Fruit fly (Drosophila melanogaster): ENCODE data around the gene CG8353.

dm6 chr2L:8210468-8210867 lies 3.4 kb upstream of the CG8353 start:
- TF ChIP-seq tap (tag; optimal IDR thresholded peaks at IDR 0.05): no peak
- no peak for TF ChIP-seq CG12155 (GFP tag; optimal IDR thresholded peaks at IDR 0.05)
- no peak for TF ChIP-seq CG14050 (GFP tag; IDR thresholded peaks at IDR 0.05)
- TF ChIP-seq abd-A (tag; optimal IDR thresholded peaks at IDR 0.05): no peak
- no peak for TF ChIP-seq Dref (GFP tag; IDR thresholded peaks at IDR 0.05)
- no peak for TF ChIP-seq CG12236 (GFP tag; optimal IDR thresholded peaks at IDR 0.05)

All from whole organism, embryonic.